Worm (Caenorhabditis elegans) whole organism, early embryonic: ENCODE measurements around the gene srh-240.

Experiments used
- F13C5.2 ChIP-seq: sonication (generic microtip); optimal IDR thresholded peaks from 2 replicates; lab custom pipeline; 2017; ENCODE audit warnings: mild to moderate bottlenecking, missing genetic modification characterization, inconsistent platforms, missing compliant biosample characterization
- ama-1 ChIP-seq: fragments of 150-350 bp; optimal IDR thresholded peaks from 2 replicates; lab custom pipeline; 2014
- ceh-36 ChIP-seq: sonication (generic microtip); optimal IDR thresholded peaks from 2 replicates; lab custom pipeline; 2016; ENCODE audit warnings: missing genetic modification characterization, inconsistent platforms, missing compliant biosample characterization
- flt-1 ChIP-seq: fragments of 200-800 bp; sonication (Bioruptor generic); IDR thresholded peaks from 2 replicates; pipeline ENCODE4 v1.3.6; 2022; ENCODE audit warnings: missing genetic modification characterization, missing compliant biosample characterization
- hmg-4 ChIP-seq: fragments of 200-800 bp; sonication (Bioruptor generic); optimal IDR thresholded peaks from 2 replicates; lab custom pipeline; 2018; ENCODE audit warnings: mild to moderate bottlenecking, missing genetic modification characterization, missing compliant biosample characterization
- tbx-11 ChIP-seq: fragments of 200-800 bp; sonication (Bioruptor generic); IDR thresholded peaks from 2 replicates; pipeline ENCODE4 v1.3.6; 2022; ENCODE audit warnings: missing genetic modification characterization, missing compliant biosample characterization

- TF ChIP-seq ama-1 (lab: Kevin White, UChicago): no peak
- no peak for TF ChIP-seq flt-1 (GFP tag; lab: Robert Waterston, UW)
- TF ChIP-seq tbx-11 (GFP tag; lab: Robert Waterston, UW): no peak
- TF ChIP-seq ceh-36: no peak
- no peak for TF ChIP-seq hmg-4 (GFP tag; lab: Kevin White, UChicago)
- TF ChIP-seq F13C5.2 (tag; lab: Kevin White, UChicago): no peak
These were observed 18.1 kb downstream of the srh-240 start for ce11 chrV:2883097-2883496.
